Fruit fly (Drosophila melanogaster) whole organism, embryonic: ENCODE measurements around the gene CG11342.

Experiments used
- Awh ChIP-seq: fragments of 200-800 bp; sonication (Bioruptor generic); IDR thresholded peaks from 2 replicates; pipeline ENCODE4, ENCODE4 v1.3.6; 2022; ENCODE audit warnings: missing biosample characterization, missing genetic modification characterization
- Bteb2 ChIP-seq: fragments of 200-800 bp; sonication (Bioruptor generic); optimal IDR thresholded peaks from 2 replicates; lab custom pipeline; 2016; ENCODE audit warnings: missing biosample characterization, missing genetic modification characterization
- CG10147 ChIP-seq: fragments of 200-800 bp; sonication (Bioruptor generic); optimal IDR thresholded peaks from 2 replicates; lab custom pipeline; 2019; ENCODE audit warnings: missing biosample characterization, mild to moderate bottlenecking, missing genetic modification characterization, moderate library complexity
- CG10959 ChIP-seq: fragments of 200-800 bp; sonication (Bioruptor generic); IDR thresholded peaks from 2 replicates; pipeline ENCODE4 v1.3.6; 2022; ENCODE audit warnings: missing biosample characterization, missing genetic modification characterization
- CG11247 ChIP-seq: fragments of 200-800 bp; sonication (Bioruptor generic); IDR thresholded peaks from 2 replicates; pipeline ENCODE4 v1.3.6; 2022; ENCODE audit warnings: missing biosample characterization, missing genetic modification characterization
- CG13287 ChIP-seq: fragments of 200-800 bp; sonication (Bioruptor generic); IDR thresholded peaks from 2 replicates; pipeline ENCODE4 v1.3.6; 2022; ENCODE audit warnings: missing biosample characterization, missing genetic modification characterization; ENCODE audit not compliant: partially characterized antibody
- CG16863 ChIP-seq: fragments of 200-800 bp; sonication (Bioruptor generic); optimal IDR thresholded peaks from 3 replicates; lab custom pipeline; 2016; ENCODE audit warnings: missing biosample characterization, missing genetic modification characterization
- CG17328 ChIP-seq: fragments of 200-800 bp; sonication (Bioruptor generic); IDR thresholded peaks from 2 replicates; pipeline ENCODE4 v1.3.6; 2022; ENCODE audit warnings: missing biosample characterization, missing genetic modification characterization
- CG2120 ChIP-seq: fragments of 200-800 bp; sonication (Bioruptor generic); optimal IDR thresholded peaks from 3 replicates; lab custom pipeline; 2016; ENCODE audit warnings: missing biosample characterization, missing genetic modification characterization
- CG30020 ChIP-seq: fragments of 200-800 bp; optimal IDR thresholded peaks from 2 replicates; lab custom pipeline; 2019; ENCODE audit warnings: missing biosample characterization, mild to moderate bottlenecking, missing genetic modification characterization, moderate library complexity
- CG31388 ChIP-seq: fragments of 200-800 bp; sonication (Bioruptor generic); optimal IDR thresholded peaks from 2 replicates; lab custom pipeline; 2016; ENCODE audit warnings: missing biosample characterization, missing genetic modification characterization
- CG33557 ChIP-seq: fragments of 200-800 bp; sonication (Bioruptor generic); optimal IDR thresholded peaks from 2 replicates; lab custom pipeline; 2019; ENCODE audit warnings: missing biosample characterization, mild to moderate bottlenecking, missing genetic modification characterization, moderate library complexity
- CG34422 ChIP-seq: fragments of 200-800 bp; sonication (Bioruptor generic); IDR thresholded peaks from 3 replicates; pipeline ENCODE4 v1.3.6; 2022; ENCODE audit warnings: missing biosample characterization, missing genetic modification characterization
- CG3726 ChIP-seq: fragments of 200-800 bp; sonication (Bioruptor generic); IDR thresholded peaks from 3 replicates; pipeline ENCODE4, ENCODE4 v1.3.6; 2022; ENCODE audit warnings: missing biosample characterization, missing genetic modification characterization
- CG4282 ChIP-seq: fragments of 200-800 bp; sonication (Bioruptor generic); optimal IDR thresholded peaks from 2 replicates; lab custom pipeline; 2016; ENCODE audit warnings: missing biosample characterization, missing genetic modification characterization
- CG4707 ChIP-seq: fragments of 200-800 bp; sonication (Bioruptor generic); optimal IDR thresholded peaks from 2 replicates; lab custom pipeline; 2018; ENCODE audit warnings: missing biosample characterization, mild to moderate bottlenecking, missing genetic modification characterization, moderate library complexity
- CG6175 ChIP-seq: fragments of 200-800 bp; sonication (Bioruptor generic); IDR thresholded peaks from 3 replicates; pipeline ENCODE4 v1.3.6; 2022; ENCODE audit warnings: missing biosample characterization, missing genetic modification characterization
- CG6765 ChIP-seq: fragments of 200-800 bp; sonication (Bioruptor generic); optimal IDR thresholded peaks from 3 replicates; lab custom pipeline; 2017; ENCODE audit warnings: missing biosample characterization, mild to moderate bottlenecking, missing genetic modification characterization
- CG6854 ChIP-seq: fragments of 200-800 bp; sonication (Bioruptor generic); optimal IDR thresholded peaks from 3 replicates; lab custom pipeline; 2017; ENCODE audit warnings: missing biosample characterization, mild to moderate bottlenecking, missing genetic modification characterization
- CG7372 ChIP-seq: fragments of 200-800 bp; sonication (Bioruptor generic); IDR thresholded peaks from 2 replicates; pipeline ENCODE4 v1.3.6; 2022; ENCODE audit warnings: missing biosample characterization, missing genetic modification characterization
- CG8359 ChIP-seq: fragments of 200-800 bp; sonication (Bioruptor generic); optimal IDR thresholded peaks from 2 replicates; lab custom pipeline; 2017; ENCODE audit warnings: missing biosample characterization, mild to moderate bottlenecking, missing genetic modification characterization, borderline replicate concordance
- CG8388 ChIP-seq: fragments of 200-800 bp; sonication (Bioruptor generic); optimal IDR thresholded peaks from 2 replicates; lab custom pipeline; 2019; ENCODE audit warnings: missing biosample characterization, mild to moderate bottlenecking, missing genetic modification characterization, moderate library complexity
- CG9609 ChIP-seq: fragments of 200-800 bp; sonication (Bioruptor generic); optimal IDR thresholded peaks from 3 replicates; lab custom pipeline; 2016; ENCODE audit warnings: missing biosample characterization, missing genetic modification characterization
- CG9876 ChIP-seq: fragments of 200-800 bp; sonication (Bioruptor generic); optimal IDR thresholded peaks from 2 replicates; lab custom pipeline; 2016; ENCODE audit warnings: missing biosample characterization, missing genetic modification characterization
- CTCF ChIP-seq: fragments of 200-800 bp; sonication (Bioruptor generic); optimal IDR thresholded peaks from 2 replicates; lab custom pipeline; 2017; ENCODE audit warnings: missing biosample characterization, mild to moderate bottlenecking, missing genetic modification characterization, moderate library complexity
- Dip2 ChIP-seq: fragments of 200-800 bp; sonication (Bioruptor generic); IDR thresholded peaks from 2 replicates; pipeline ENCODE4 v1.3.6; 2022; ENCODE audit warnings: missing biosample characterization, missing genetic modification characterization
- E2f1 ChIP-seq: fragments of 200-800 bp; sonication (Bioruptor generic); IDR thresholded peaks from 2 replicates; pipeline ENCODE4 v1.3.6; 2022; ENCODE audit warnings: missing biosample characterization, missing genetic modification characterization
- ERR ChIP-seq: fragments of 200-800 bp; sonication (Bioruptor generic); optimal IDR thresholded peaks from 2 replicates; lab custom pipeline; 2016; ENCODE audit warnings: missing biosample characterization, missing genetic modification characterization
- Elba2 ChIP-seq: fragments of 200-800 bp; sonication (Bioruptor generic); optimal IDR thresholded peaks from 3 replicates; lab custom pipeline; 2016; ENCODE audit warnings: missing biosample characterization, missing genetic modification characterization
- Fer1 ChIP-seq: fragments of 200-800 bp; sonication (Bioruptor generic); optimal IDR thresholded peaks from 2 replicates; lab custom pipeline; 2017; ENCODE audit warnings: missing biosample characterization, mild to moderate bottlenecking, missing genetic modification characterization
- HmgD ChIP-seq: fragments of 200-800 bp; sonication (Bioruptor generic); optimal IDR thresholded peaks from 3 replicates; lab custom pipeline; 2016; ENCODE audit warnings: missing biosample characterization, missing genetic modification characterization
- Mad ChIP-seq: fragments of 200-800 bp; sonication (Bioruptor generic); optimal IDR thresholded peaks from 2 replicates; lab custom pipeline; 2016; ENCODE audit warnings: missing biosample characterization, missing genetic modification characterization
- Mrtf ChIP-seq: fragments of 200-800 bp; sonication (Bioruptor generic); IDR thresholded peaks from 3 replicates; pipeline ENCODE4 v1.3.6; 2022; ENCODE audit warnings: missing biosample characterization, missing genetic modification characterization
- NFAT ChIP-seq: fragments of 200-800 bp; sonication (Bioruptor generic); IDR thresholded peaks from 2 replicates; pipeline ENCODE4 v1.3.6; 2022; ENCODE audit warnings: missing biosample characterization, missing genetic modification characterization
- Scr ChIP-seq: fragments of 200-800 bp; sonication (Bioruptor generic); IDR thresholded peaks from 2 replicates; pipeline ENCODE4 v1.3.6; 2022; ENCODE audit warnings: missing biosample characterization, missing genetic modification characterization; ENCODE audit not compliant: partially characterized antibody
- Spps ChIP-seq: fragments of 200-800 bp; sonication (Bioruptor generic); optimal IDR thresholded peaks from 2 replicates; lab custom pipeline; 2018; ENCODE audit warnings: missing biosample characterization, mild to moderate bottlenecking, missing genetic modification characterization
- ase ChIP-seq: fragments of 200-800 bp; sonication (Bioruptor generic); IDR thresholded peaks from 3 replicates; pipeline ENCODE4 v1.3.6; 2022; ENCODE audit warnings: missing biosample characterization, missing genetic modification characterization
- az2 ChIP-seq: fragments of 200-800 bp; sonication (Bioruptor generic); optimal IDR thresholded peaks from 3 replicates; lab custom pipeline; 2016; ENCODE audit warnings: missing biosample characterization, missing genetic modification characterization
- cg ChIP-seq: fragments of 200-800 bp; sonication (Bioruptor generic); optimal IDR thresholded peaks from 3 replicates; lab custom pipeline; 2019; ENCODE audit warnings: missing biosample characterization, mild to moderate bottlenecking, missing genetic modification characterization, moderate library complexity
- chif ChIP-seq, 2 experiments: fragments of 200-800 bp; sonication (Bioruptor generic); optimal IDR thresholded peaks; 3 replicates each; lab custom pipeline; 2016; ENCODE audit warnings: missing biosample characterization in 2 of 2, missing genetic modification characterization in 2 of 2
- corto ChIP-seq: fragments of 200-800 bp; sonication (Bioruptor generic); optimal IDR thresholded peaks from 2 replicates; lab custom pipeline; 2016; ENCODE audit warnings: missing biosample characterization, mild to moderate bottlenecking, missing genetic modification characterization, moderate library complexity
- gsb-n ChIP-seq: fragments of 200-800 bp; sonication (Bioruptor generic); optimal IDR thresholded peaks from 3 replicates; lab custom pipeline; 2018; ENCODE audit warnings: missing biosample characterization, mild to moderate bottlenecking, missing genetic modification characterization
- h ChIP-seq: fragments of >200 bp; optimal IDR thresholded peaks from 2 replicates; lab custom pipeline; 2017
- ind ChIP-seq: fragments of 200-800 bp; sonication (Bioruptor generic); optimal IDR thresholded peaks from 3 replicates; lab custom pipeline; 2016; ENCODE audit warnings: missing biosample characterization, missing genetic modification characterization
- jing ChIP-seq: fragments of 200-800 bp; sonication (Bioruptor generic); optimal IDR thresholded peaks from 2 replicates; lab custom pipeline; 2018; ENCODE audit warnings: missing biosample characterization, mild to moderate bottlenecking, missing genetic modification characterization
- kni ChIP-seq: fragments of 200-800 bp; sonication (Bioruptor generic); optimal IDR thresholded peaks from 3 replicates; lab custom pipeline; 2017; ENCODE audit warnings: mild to moderate bottlenecking, missing biosample characterization, missing genetic modification reagents, missing genetic modification characterization
- scrt ChIP-seq: fragments of 200-800 bp; sonication (Bioruptor generic); optimal IDR thresholded peaks from 2 replicates; lab custom pipeline; 2018; ENCODE audit warnings: missing biosample characterization, mild to moderate bottlenecking, missing genetic modification characterization, moderate library complexity
- sd ChIP-seq: fragments of 200-800 bp; sonication (Bioruptor generic); optimal IDR thresholded peaks from 3 replicates; lab custom pipeline; 2018; ENCODE audit warnings: missing biosample characterization, mild to moderate bottlenecking, missing genetic modification characterization, moderate library complexity
- slbo ChIP-seq: fragments of 200-800 bp; sonication (Bioruptor generic); IDR thresholded peaks from 2 replicates; pipeline ENCODE4 v1.3.6; 2022; ENCODE audit warnings: missing biosample characterization, missing genetic modification characterization
- stc ChIP-seq: fragments of 200-800 bp; sonication (Bioruptor generic); IDR thresholded peaks from 2 replicates; pipeline ENCODE4 v1.3.6; 2022; ENCODE audit warnings: missing biosample characterization, missing genetic modification characterization
- tx ChIP-seq: fragments of 200-800 bp; sonication (Bioruptor generic); optimal IDR thresholded peaks from 2 replicates; lab custom pipeline; 2016; ENCODE audit warnings: missing biosample characterization, missing genetic modification characterization
- usp ChIP-seq: fragments of >200 bp; optimal IDR thresholded peaks from 2 replicates; lab custom pipeline; 2017; ENCODE audit warnings: missing biosample characterization, missing genetic modification characterization
- vfl ChIP-seq: fragments of 200-800 bp; sonication (Bioruptor generic); optimal IDR thresholded peaks from 2 replicates; lab custom pipeline; 2016; ENCODE audit warnings: missing biosample characterization, missing genetic modification characterization

The CG11342 gene

DNA sequence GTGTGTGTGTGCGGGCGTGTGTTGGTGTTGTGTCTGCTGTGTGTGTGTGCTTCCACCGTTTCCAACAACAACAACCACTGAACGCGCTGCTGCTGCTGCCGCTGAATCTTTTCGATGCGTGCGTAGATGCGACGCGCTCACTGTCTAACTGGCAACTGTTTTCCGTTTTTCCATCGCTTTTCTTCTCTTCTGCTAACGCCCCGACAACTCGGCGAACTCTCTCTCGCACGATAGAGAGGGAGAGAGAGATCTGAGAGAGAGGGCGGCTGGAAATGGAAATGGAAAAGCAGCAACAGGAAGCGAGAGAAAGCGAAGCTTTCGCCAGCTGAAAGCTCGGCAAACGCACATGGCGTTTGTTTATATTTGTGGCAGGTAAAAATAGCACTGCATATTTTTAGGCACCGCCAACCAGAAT is 13.0 kb upstream of the CG11342 start, which contains the start of gene DopEcR (continued):
- TF ChIP-seq ind = no peak
- TF ChIP-seq CG7372 = no peak
- TF ChIP-seq kni (GFP tag; lab: Kevin White, UChicago) = peak; percentile 14
- TF ChIP-seq Fer1 (GFP tag; lab: Kevin White, UChicago) = peak; percentile 43
- no peak for TF ChIP-seq Bteb2 (GFP tag; lab: Kevin White, UChicago)
- TF ChIP-seq tx (GFP tag; lab: Kevin White, UChicago) = no peak
- peak; percentile 33 for TF ChIP-seq CG10147 (GFP tag; lab: Kevin White, UChicago)
- peak; percentile 21 for TF ChIP-seq CG4707 (GFP tag; lab: Kevin White, UChicago)
- no peak for TF ChIP-seq CG17328
- TF ChIP-seq h (lab: Kevin White, UChicago) = no peak
- peak; percentile 82 for TF ChIP-seq cg (GFP tag; lab: Kevin White, UChicago)
- TF ChIP-seq vfl = no peak
- TF ChIP-seq corto = no peak
- peak; percentile 3 for TF ChIP-seq CG33557
- TF ChIP-seq sd (tag; lab: Kevin White, UChicago) = no peak
- no peak for TF ChIP-seq CG11247 (GFP tag; lab: Robert Waterston, UW)
- TF ChIP-seq CG3726 (GFP tag; lab: Robert Waterston, UW) = no peak
- TF ChIP-seq NFAT = no peak
- no peak for TF ChIP-seq Spps (tag; lab: Kevin White, UChicago)
- no peak for TF ChIP-seq CG10959 (GFP tag; lab: Robert Waterston, UW)
- TF ChIP-seq chif (GFP tag; optimal IDR thresholded peaks at IDR 0.05; lab: Kevin White, UChicago) = no peak
- peak; percentile 95 for TF ChIP-seq scrt (GFP tag; lab: Kevin White, UChicago)
- TF ChIP-seq Mad = no peak
- no peak for TF ChIP-seq CG16863 (GFP tag; lab: Kevin White, UChicago)
- TF ChIP-seq Dip2 (GFP tag; lab: Robert Waterston, UW) = no peak
- TF ChIP-seq CG31388 (GFP tag; lab: Kevin White, UChicago) = no peak
- no peak for TF ChIP-seq Elba2
- peak; percentile 31; the same call in 1 of the 2 replicates for TF ChIP-seq CG13287 (GFP tag; lab: Robert Waterston, UW)
- TF ChIP-seq CG6854 (GFP tag; lab: Kevin White, UChicago) = peak; percentile 32
- peak; percentile 22; the same call in 1 of the 2 replicates for TF ChIP-seq slbo (GFP tag; lab: Robert Waterston, UW)
- no peak for TF ChIP-seq Scr
- peak; percentile 50 for TF ChIP-seq CG8388 (GFP tag; lab: Kevin White, UChicago)
- no peak for TF ChIP-seq usp (GFP tag; lab: Kevin White, UChicago)
- no peak for TF ChIP-seq az2 (GFP tag; lab: Kevin White, UChicago)
- no peak for TF ChIP-seq ERR (GFP tag; lab: Kevin White, UChicago)
- TF ChIP-seq CG4282 = no peak
- peak; percentile 22; the same call in 1 of the 2 replicates for TF ChIP-seq stc (GFP tag; lab: Robert Waterston, UW)
- TF ChIP-seq CG9609 (GFP tag; lab: Kevin White, UChicago) = no peak
- TF ChIP-seq Mrtf (GFP tag; lab: Robert Waterston, UW) = no peak
- no peak for TF ChIP-seq gsb-n (tag; lab: Kevin White, UChicago)
- no peak for TF ChIP-seq HmgD (GFP tag; lab: Kevin White, UChicago)
- TF ChIP-seq E2f1 (GFP tag; lab: Robert Waterston, UW) = no peak
- TF ChIP-seq CG8359 (GFP tag; lab: Kevin White, UChicago) = no peak
- no peak for TF ChIP-seq CG30020 (tag; lab: Kevin White, UChicago)
- TF ChIP-seq Awh (GFP tag; lab: Robert Waterston, UW) = no peak; the same call in 1 of the 2 replicates
- TF ChIP-seq jing = no peak
- TF ChIP-seq CG6765 (GFP tag; lab: Kevin White, UChicago) = peak; percentile 64
- TF ChIP-seq CG2120 (GFP tag; lab: Kevin White, UChicago) = no peak
- no peak for TF ChIP-seq CG9876 (GFP tag; lab: Kevin White, UChicago)
- 0 out of 3 replicates have a peak, but pooled peaks have one; percentile 53 for TF ChIP-seq CG6175 (GFP tag; lab: Robert Waterston, UW)
- no peak for TF ChIP-seq ase
- TF ChIP-seq CG34422 (GFP tag; lab: Robert Waterston, UW) = no peak; the same call in 2 of the 3 replicates
- TF ChIP-seq CTCF (GFP tag; lab: Kevin White, UChicago) = peak; percentile 70
